Worm (Caenorhabditis elegans) whole organism, late embryonic: ENCODE results near the gene F37B12.1.

Experiments used
- C38D4.7 ChIP-seq: fragments of 200-800 bp; sonication (Bioruptor generic); optimal IDR thresholded peaks from 2 replicates; lab custom pipeline; 2018; ENCODE audit warnings: mild to moderate bottlenecking, missing genetic modification characterization, moderate library complexity, missing compliant biosample characterization
- ama-1 ChIP-seq: fragments of 150-350 bp; optimal IDR thresholded peaks from 2 replicates; lab custom pipeline; 2014
- ets-4 ChIP-seq: sonication (generic microtip); optimal IDR thresholded peaks from 2 replicates; lab custom pipeline; 2016; ENCODE audit warnings: missing genetic modification characterization, missing compliant biosample characterization
- eyg-1 ChIP-seq: sonication (generic microtip); optimal IDR thresholded peaks from 2 replicates; lab custom pipeline; 2016; ENCODE audit warnings: missing genotype, missing genetic modification characterization, missing compliant biosample characterization
- hlh-8 ChIP-seq: sonication (generic microtip); optimal IDR thresholded peaks from 2 replicates; lab custom pipeline; 2016; ENCODE audit warnings: missing genotype, missing genetic modification characterization, missing compliant biosample characterization
- pag-3 ChIP-seq: sonication (generic microtip); optimal IDR thresholded peaks from 2 replicates; lab custom pipeline; 2016; ENCODE audit warnings: missing compliant biosample characterization, missing genetic modification characterization, borderline replicate concordance
- pha-4 ChIP-seq: fragments of 150-350 bp; optimal IDR thresholded peaks from 2 replicates; lab custom pipeline; 2018; ENCODE audit warnings: missing biosample characterization, missing genetic modification reagents, missing genetic modification characterization
- pqm-1 ChIP-seq: sonication (generic microtip); optimal IDR thresholded peaks from 2 replicates; lab custom pipeline; 2016; ENCODE audit warnings: missing genetic modification characterization, missing compliant biosample characterization
- rnt-1 ChIP-seq: sonication (generic microtip); optimal IDR thresholded peaks from 2 replicates; lab custom pipeline; 2016; ENCODE audit warnings: missing genetic modification characterization, missing compliant biosample characterization
- sox-2 ChIP-seq: fragments of 200-800 bp; sonication (Bioruptor generic); IDR thresholded peaks from 2 replicates; pipeline ENCODE4 v1.3.6; 2022; ENCODE audit warnings: missing genetic modification reagents, missing genetic modification characterization, missing compliant biosample characterization
- sox-4 ChIP-seq: sonication (generic microtip); optimal IDR thresholded peaks from 2 replicates; lab custom pipeline; 2017; ENCODE audit warnings: mild to moderate bottlenecking, missing genetic modification characterization, inconsistent platforms, missing compliant biosample characterization
- syd-9 ChIP-seq: sonication (generic microtip); optimal IDR thresholded peaks from 2 replicates; lab custom pipeline; 2016; ENCODE audit warnings: mild to moderate bottlenecking, missing genetic modification characterization, moderate library complexity, missing compliant biosample characterization
- unc-86 ChIP-seq: sonication (generic microtip); optimal IDR thresholded peaks from 2 replicates; lab custom pipeline; 2016; ENCODE audit warnings: missing genetic modification characterization, missing compliant biosample characterization

DNA sequence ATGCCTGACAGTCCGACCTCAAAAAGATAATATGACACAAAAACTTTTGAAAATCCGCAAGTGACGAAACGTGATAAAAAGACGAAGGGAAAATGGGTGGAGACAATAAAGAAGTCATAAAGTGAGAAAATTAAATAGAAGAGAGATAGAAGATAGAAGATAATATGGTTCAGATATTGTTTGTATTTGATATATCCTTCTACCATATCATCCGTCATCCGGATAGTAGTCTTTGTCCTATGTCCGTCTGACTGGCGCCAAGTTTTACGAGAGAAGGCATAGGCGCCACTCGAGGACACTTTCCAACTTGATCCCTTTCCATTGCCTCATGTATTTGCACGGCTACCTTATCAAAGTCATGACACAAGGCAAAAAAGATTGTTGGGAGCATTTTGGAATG lies 2.8 kb upstream of the F37B12.1 start:
- TF ChIP-seq eyg-1 (tag; lab: Kevin White, UChicago) (no peak), sox-2 (no peak), rnt-1 (no peak), C38D4.7 (GFP tag; lab: Kevin White, UChicago) (no peak), sox-4 (tag; lab: Kevin White, UChicago) (no peak), ets-4 (tag; lab: Kevin White, UChicago) (no peak), pqm-1 (no peak), pag-3 (no peak), unc-86 (no peak), syd-9 (tag; lab: Kevin White, UChicago) (no peak), ama-1 (no peak), hlh-8 (tag; lab: Kevin White, UChicago) (no peak), pha-4 (tag; lab: Kevin White, UChicago) (no peak)
